Fruit fly (Drosophila melanogaster) ovary, adult (tissue): ENCODE measurements around the gene ocn.

ENCODE experiments used
- CG17801 ChIP-seq: fragments of 200-800 bp; optimal IDR thresholded peaks from 2 replicates; lab custom pipeline; 2019; ENCODE audit warnings: missing biosample characterization, mild to moderate bottlenecking, missing genetic modification characterization, moderate library complexity; ENCODE audit not compliant: partially characterized antibody

Gene ocn

DNA sequence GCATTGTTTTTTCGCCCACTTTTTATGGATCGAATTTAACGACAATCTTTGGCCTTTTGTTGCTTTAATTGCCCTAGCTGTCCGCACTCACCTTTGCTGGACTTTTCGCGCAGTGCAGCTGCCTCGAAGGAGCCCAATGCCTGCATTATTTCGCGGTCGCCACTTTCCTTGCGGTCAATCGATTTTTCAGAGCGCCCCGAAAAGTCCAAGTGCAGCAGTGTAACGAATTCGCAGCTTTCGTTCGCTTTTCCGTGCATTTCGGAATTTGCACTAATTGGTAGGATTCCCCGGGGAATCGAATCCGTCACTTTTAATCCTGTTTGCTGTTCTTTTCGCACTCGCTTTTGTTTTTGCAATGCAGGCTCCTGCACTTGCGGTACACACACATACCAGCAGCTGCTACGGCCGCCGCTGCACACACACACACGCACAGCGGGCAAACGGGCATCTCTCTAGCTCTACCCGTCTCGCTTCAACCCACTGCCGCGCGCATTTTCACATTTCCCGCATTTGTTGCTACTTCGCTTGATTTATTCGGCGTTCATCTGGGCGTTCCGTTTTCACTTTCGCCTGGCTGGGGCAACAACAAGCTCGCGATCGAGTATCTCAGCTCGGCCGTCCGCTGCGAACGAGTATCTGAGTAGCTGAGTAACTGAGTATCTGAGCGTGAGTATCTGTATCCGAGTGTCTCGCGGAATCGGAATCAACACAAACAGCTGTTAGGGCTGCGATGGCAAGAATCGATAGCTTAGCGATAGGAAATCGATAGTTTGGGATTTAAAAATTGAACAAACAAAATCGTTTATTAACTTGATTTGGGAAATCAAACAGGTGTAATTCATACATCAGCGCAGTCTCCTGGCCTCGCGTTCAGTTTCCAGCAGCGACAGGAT lies 15.7 kb downstream of the ocn start, which contains the start of gene Mgat2:
TSS of gene Mgat2 (minus strand) at position 663 of the 893 bp plus-strand sequence.
- peak; percentile 36 for TF ChIP-seq CG17801 (GFP tag; lab: Kevin White, UChicago)

DNA sequence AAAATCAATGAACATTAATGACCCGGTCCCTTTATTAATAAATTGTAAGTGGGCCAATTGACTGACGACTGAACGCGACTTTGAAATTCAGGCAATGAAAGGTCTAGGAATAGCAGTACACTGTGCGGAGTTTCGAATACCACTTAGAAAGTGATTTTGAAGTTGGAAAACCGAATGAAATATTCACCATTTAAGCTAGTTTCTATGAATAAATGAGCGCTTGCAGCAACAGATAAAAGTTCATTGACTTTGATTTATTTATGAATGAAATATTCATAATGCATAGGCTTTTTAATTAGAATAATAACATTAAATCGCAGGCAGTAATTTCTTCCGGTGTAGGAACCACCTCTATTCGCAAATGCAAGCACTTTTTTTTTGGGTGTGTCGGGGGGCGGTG lies 16.5 kb downstream of the ocn start:
- no peak for TF ChIP-seq CG17801 (GFP tag; lab: Kevin White, UChicago)

DNA sequence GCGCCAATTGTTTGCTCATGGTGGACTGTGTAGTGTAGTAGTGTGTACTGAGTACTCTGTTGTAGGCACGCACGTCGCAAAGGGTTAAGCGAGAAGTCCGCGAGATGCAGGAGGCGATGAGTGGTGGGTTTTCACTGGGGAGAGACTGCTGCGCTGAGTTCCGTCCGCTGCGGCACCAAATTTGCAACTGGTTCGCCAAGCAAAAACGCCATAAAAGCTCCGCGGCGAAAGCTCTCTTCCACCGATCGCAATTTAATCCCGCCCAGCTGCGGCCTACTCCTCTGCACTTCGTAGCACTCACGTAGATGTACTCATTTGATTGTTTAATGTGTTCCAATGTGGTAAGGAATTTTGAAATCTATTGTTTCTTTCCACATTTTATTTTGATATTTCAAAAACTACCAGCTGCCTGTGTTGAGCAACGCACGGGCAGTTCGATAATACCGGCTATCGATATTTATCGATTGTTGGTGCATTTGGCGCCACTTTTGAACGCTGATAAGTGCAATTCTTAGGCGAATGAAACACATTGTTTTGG lies 22.5 kb downstream of the ocn start, which contains the start of gene CG7920:
TSS of gene CG7920 (minus strand) at position 308 of the 538 bp plus-strand sequence.
- TF ChIP-seq CG17801 (GFP tag; lab: Kevin White, UChicago) = peak; percentile 60

DNA sequence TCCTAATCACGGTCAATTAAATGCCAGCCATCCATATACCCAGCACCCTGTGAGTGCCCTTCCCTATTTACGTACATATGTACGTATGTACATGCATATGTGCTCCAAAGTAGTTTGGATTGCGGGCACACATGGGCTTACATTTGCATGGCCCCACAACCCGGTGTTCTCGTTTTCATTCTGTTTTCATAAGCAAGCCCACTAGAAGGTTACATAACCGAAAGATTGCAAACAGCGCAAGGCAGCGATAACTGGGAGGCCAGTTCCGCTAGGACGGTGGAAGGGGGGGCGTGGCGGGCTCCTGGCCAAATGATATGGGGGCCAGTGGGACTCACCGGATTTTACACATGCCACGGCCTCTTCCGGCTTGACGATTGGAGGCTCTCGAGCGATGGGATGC lies 23.1 kb downstream of the ocn start:
- no peak for TF ChIP-seq CG17801 (GFP tag; lab: Kevin White, UChicago)

DNA sequence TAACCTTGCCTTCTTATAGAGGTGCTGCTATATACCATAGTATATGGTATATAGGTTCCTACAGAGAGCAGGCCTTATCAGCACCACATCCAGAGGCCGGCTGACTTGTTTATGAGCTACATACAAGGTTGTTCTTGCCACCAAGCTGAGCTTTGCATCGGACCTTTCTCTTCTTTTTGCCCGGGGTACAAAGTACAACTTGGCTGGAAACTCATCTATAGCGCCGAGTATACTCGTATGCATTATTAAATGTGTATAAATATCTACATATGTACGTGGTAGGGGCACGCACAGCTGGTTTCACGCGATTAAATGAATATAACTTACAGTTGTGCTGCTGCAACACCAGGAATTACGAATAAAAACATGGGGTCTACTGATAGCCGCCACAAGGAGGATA lies 23.6 kb downstream of the ocn start:
- no peak for TF ChIP-seq CG17801 (GFP tag; lab: Kevin White, UChicago)

DNA sequence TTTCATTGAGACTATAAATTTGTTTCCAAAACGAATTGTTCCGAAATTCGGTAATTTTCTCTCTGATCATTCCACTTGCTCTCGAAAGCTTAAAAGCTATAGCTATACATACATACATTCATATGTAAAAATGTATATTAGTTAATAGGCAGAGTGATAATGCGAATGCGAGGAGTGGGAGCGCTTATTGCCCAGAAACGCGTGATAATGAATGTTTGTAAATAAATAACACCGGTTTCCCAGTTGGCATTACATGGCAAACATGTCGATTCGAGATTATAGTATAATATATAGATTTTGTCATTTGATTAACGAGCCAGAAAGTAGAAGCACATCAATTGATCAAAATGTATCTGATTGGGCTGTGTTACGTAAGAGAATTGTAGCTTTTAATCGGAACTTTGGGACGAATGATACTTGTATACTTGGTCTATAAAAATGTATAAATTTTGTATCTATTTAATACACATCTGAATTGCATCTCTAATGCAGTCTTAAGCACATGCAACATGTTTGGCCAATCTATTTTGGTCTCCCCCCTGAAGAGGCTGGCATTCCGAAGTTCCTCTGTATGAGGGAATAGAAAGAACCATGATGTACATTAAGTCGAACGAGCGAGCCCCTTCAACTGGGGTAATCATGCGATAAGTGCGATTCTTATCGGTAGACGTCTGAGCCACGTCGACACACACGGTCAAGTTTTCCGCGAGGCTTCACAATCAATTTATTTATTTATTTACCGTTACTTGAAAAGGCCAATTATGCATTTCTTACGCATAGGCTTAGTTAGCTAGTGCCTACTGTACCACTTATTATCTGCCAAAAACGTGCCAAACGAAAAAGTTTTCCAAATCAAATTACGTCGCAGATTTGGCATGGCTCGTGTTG lies 24.7 kb downstream of the ocn start:
- TF ChIP-seq CG17801 (GFP tag; lab: Kevin White, UChicago) = no peak

DNA sequence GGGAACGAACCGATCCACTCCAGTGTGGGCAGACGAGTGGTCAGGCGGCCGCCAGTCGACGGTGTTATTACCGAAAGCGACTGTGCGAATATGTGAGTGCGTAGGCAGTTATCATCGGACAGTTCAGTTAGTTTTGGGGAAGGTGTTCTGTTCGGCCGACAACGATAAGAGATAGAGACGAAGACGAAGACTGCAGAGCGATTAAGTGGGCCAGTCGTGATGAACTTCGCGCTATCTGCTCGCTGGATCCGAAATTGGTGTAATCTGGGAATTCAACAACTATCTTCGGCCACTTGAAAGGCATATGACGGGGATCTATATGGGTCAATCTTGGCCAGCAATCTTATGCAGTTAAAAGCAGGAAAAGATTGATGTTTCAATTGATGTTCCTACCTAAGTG lies 28.4 kb downstream of the ocn start, which contains the start of gene CG7912:
TSS of gene CG7912 (minus strand) at position 17 of the 400 bp plus-strand sequence.
- no peak for TF ChIP-seq CG17801 (GFP tag; lab: Kevin White, UChicago)

DNA sequence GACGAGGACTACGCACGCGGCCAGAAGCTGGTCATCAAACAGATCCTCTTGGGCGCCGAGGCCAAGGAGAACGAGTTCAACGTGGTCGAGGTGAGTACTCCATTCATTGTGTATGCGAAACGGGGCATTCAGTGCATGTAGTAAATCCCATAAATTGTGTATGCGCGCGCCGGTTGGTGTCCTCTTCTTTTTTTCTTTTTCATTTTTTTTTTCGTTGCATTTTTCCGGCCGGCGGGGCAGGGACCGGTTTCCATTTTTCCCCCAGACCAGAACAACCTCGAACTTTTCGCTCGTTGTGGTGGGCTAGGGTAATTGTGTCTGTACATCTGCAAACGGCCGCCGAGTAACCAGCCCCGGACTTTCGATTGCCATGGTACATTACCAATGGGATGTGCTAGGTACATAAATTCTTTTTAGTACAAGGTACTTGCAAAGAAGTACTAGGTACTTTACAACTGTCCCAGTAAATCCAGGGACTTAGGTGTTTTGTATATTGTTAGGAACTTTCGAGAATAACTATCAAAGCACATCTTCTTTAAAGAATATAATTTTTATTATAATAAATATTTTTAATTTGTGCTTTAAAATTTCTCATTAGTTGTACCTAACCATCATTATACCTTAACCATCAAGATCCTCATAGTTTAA lies 32.1 kb downstream of the ocn start:
- TF ChIP-seq CG17801 (GFP tag; lab: Kevin White, UChicago) = no peak

DNA sequence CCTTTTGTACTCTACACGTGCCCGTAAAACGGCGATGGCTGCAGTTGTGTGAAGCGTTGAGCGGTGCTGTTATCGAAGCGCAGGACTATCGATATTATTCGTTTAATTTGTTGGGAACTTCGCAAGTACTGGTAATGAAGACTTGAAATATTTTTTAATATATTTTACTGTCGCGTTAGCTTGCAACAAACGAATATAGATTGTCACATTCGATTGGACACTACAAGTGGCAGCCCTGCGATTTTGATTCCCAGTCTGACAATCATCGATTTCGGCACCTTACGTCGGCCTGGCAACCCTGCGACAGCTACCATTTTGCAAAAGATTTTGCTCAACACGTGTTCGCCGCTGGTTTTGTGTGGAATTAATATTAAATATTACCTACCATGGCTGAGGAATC lies 32.9 kb downstream of the ocn start, which contains the start of the genes Nlp and Nph:
TSS of gene Nlp (plus strand) at position 138 of the 400 bp plus-strand sequence.
TSS of gene Nph (minus strand) at position 214 of the 400 bp plus-strand sequence.
- TF ChIP-seq CG17801 (GFP tag; lab: Kevin White, UChicago) = peak; percentile 59

DNA sequence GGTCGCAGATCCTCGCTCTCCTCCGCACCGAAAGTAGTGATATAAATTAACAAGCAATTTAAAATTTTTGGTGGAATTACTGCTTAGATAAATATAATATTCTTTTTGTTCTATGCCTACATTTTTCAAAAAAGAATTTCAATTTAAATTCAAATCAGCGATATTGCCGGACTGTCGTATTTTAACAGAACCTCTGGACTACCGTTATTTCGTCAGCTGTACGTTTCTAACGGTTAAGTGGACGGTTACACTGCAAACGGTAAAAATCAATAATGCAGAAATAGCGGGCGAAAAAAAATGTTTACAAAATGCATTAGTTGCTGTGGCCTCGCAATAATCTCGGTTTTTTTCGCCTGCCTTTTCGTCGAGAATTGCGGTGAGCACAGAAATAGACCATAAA lies 37.2 kb downstream of the ocn start, which contains the start of gene Tace:
TSS of gene Tace (plus strand) at position 245 of the 400 bp plus-strand sequence.
- TF ChIP-seq CG17801 (GFP tag; lab: Kevin White, UChicago) = no peak

DNA sequence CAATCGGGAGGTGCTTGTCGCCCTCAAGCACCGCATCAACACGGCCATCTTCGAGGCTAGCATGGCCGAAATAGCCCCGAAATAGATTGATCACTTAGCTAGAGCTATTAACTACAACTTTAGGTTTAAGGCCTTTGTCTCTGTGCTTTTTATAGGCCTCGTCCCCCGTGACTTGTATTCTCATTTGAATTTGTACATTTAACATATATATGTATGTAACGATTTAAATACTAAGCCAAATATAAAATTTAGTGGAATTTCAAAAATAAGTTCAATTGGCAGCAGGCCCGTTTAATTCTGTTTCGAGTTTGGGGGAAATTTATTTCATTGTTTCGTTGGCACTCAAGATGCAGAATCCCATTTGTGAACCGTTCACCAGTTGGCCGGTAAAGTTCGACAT lies 38.0 kb downstream of the ocn start, which contains the start of gene CG34298:
TSS of gene CG34298 (plus strand) at position 301 of the 400 bp plus-strand sequence.
- TF ChIP-seq CG17801 (GFP tag; lab: Kevin White, UChicago) = no peak

DNA sequence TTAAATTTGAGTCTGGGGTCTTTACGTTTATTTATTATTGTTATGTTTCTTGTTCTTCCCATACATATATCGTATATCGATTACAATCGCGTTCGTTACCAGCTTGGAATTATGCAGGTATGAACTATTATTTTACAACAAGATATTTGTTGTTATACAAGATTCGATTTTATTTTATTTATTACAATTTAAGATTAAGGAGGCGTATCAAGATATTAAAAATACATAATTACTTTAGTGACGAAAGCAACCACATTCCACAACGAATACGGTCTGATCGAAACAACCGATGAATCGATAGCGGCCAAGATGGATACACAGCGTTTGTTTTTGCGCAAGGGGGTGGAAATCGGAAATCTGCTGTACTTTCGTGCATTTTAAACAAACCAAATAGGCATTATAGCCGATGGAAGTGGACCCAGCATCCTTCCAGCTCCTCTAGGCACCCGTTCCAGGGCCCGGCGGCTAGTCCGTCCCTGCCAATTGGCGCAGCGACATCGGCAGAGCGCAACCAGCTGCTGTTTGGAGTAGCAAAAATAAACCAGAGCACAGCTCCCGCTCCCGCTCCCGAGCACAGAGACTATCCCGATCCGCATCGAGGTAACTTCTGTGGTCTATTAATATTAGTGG lies 39.8 kb downstream of the ocn start, which contains the start of the genes CG15525 and CG11504:
TSS of gene CG15525 (minus strand) at position 70 of the 630 bp plus-strand sequence.
TSS of gene CG11504 (plus strand) at position 294 of the 630 bp plus-strand sequence.
- peak; percentile 36 for TF ChIP-seq CG17801 (GFP tag; lab: Kevin White, UChicago)

DNA sequence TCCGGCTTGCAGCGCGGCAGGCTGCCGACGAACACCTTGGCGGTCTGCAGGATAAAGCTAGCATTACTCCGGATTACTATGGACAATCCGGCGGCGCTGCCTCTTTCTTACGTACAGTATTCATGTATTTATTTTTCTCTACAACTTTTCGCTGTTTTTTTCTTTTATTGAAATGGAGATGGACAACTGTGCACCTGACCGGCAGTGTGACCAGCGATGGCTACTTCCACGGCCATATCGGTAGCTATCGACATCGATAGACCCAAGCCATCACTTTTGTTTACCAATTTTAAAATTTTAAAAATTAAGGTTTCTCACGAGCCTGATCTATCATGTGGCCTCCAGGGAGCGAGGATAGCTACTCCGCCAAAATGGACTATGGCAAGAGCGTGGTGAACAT lies 42.5 kb downstream of the ocn start, which contains the start of the genes CG7903 and Sas-6:
TSS of gene CG7903 (minus strand) at position 197 of the 400 bp plus-strand sequence.
TSS of gene Sas-6 (plus strand) at position 323 of the 400 bp plus-strand sequence.
- peak; percentile 1 for TF ChIP-seq CG17801 (GFP tag; lab: Kevin White, UChicago)
